Worm (Caenorhabditis elegans): ENCODE data around the gene Y45F10B.9.

- TF ChIP-seq ZK546.5 (tag; optimal IDR thresholded peaks at IDR 0.05) (no peak), zag-1 (tag; optimal IDR thresholded peaks at IDR 0.05) (no peak), pha-4 (tag; optimal IDR thresholded peaks at IDR 0.05) (no peak), nhr-67 (tag; optimal IDR thresholded peaks at IDR 0.05) (no peak), elt-3 (tag; optimal IDR thresholded peaks at IDR 0.05) (no peak), nhr-76 (tag; optimal IDR thresholded peaks at IDR 0.05) (no peak), sea-2 (GFP tag; optimal IDR thresholded peaks at IDR 0.05) (no peak), snpc-4 (tag; optimal IDR thresholded peaks at IDR 0.05) (no peak), nhr-25 (tag; optimal IDR thresholded peaks at IDR 0.05) (no peak)
Observed at ce11 chrIV:13554350-13554749, 43.4 kb downstream of the Y45F10B.9 start.

Data from whole organism, L3 larva.